Worm (Caenorhabditis elegans) whole organism, early embryonic: ENCODE data around the gene ZK1307.2.

Experiments
- F13C5.2 ChIP-seq: sonication (generic microtip); optimal IDR thresholded peaks from 2 replicates; lab custom pipeline; 2017; ENCODE audit warnings: mild to moderate bottlenecking, missing genetic modification characterization, inconsistent platforms, missing compliant biosample characterization
- ama-1 ChIP-seq: fragments of 150-350 bp; optimal IDR thresholded peaks from 2 replicates; lab custom pipeline; 2014

DNA sequence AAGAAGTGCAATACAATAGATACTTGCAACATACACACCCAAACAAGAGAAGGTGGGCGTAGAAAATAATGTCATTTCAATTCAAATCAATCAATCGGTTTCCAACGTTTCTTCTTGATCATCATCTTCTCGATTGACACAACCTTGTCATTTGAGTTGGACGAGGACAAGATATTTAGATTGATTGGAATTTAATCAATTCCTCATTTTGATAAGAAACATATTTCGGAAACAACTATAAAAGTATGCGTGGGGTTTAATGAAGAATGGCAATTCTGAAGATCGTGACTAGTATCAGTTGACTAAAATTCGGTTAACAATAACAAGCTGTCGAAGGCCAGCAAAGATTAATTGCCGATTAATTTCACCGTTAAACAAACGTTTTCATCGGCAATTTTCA lies 33.1 kb downstream of the ZK1307.2 start:
- no peak for TF ChIP-seq F13C5.2 (tag; lab: Kevin White, UChicago)
- no peak for TF ChIP-seq ama-1 (lab: Kevin White, UChicago)
